Fruit fly (Drosophila melanogaster) whole organism, embryonic: ENCODE results near the gene CG8326.

Experiments used
- Awh ChIP-seq: fragments of 200-800 bp; sonication (Bioruptor generic); IDR thresholded peaks from 2 replicates; pipeline ENCODE4, ENCODE4 v1.3.6; 2022; ENCODE audit warnings: missing biosample characterization, missing genetic modification characterization
- CG10565 ChIP-seq: fragments of 200-800 bp; sonication (Bioruptor generic); optimal IDR thresholded peaks from 3 replicates; lab custom pipeline; 2016; ENCODE audit warnings: missing biosample characterization, mild to moderate bottlenecking, missing genetic modification characterization
- CG1233 ChIP-seq: fragments of 200-800 bp; sonication (Bioruptor generic); optimal IDR thresholded peaks from 4 replicates; lab custom pipeline; 2018; ENCODE audit warnings: missing biosample characterization, mild to moderate bottlenecking, missing genetic modification characterization
- CG13894 ChIP-seq: fragments of 200-800 bp; sonication (Bioruptor generic); optimal IDR thresholded peaks from 3 replicates; lab custom pipeline; 2018; ENCODE audit warnings: missing biosample characterization, mild to moderate bottlenecking, missing genetic modification characterization, moderate library complexity
- CG14441 ChIP-seq: fragments of 200-800 bp; sonication (Bioruptor generic); IDR thresholded peaks from 2 replicates; pipeline ENCODE4 v1.3.6; 2022; ENCODE audit warnings: missing biosample characterization, missing genetic modification characterization
- CG17612 ChIP-seq: fragments of 200-800 bp; sonication (Bioruptor generic); IDR thresholded peaks from 2 replicates; pipeline ENCODE4 v1.3.6; 2022; ENCODE audit warnings: missing biosample characterization, missing genetic modification characterization
- CG18764 ChIP-seq: fragments of 200-800 bp; sonication (Bioruptor generic); optimal IDR thresholded peaks from 3 replicates; lab custom pipeline; 2016; ENCODE audit warnings: missing biosample characterization, missing genetic modification characterization
- CG30020 ChIP-seq: fragments of 200-800 bp; optimal IDR thresholded peaks from 2 replicates; lab custom pipeline; 2019; ENCODE audit warnings: missing biosample characterization, mild to moderate bottlenecking, missing genetic modification characterization, moderate library complexity
- CG32767 ChIP-seq: fragments of 200-800 bp; sonication (Bioruptor generic); IDR thresholded peaks from 2 replicates; pipeline ENCODE4 v1.3.6; 2022; ENCODE audit warnings: missing biosample characterization, missing genetic modification characterization
- CG42726 ChIP-seq: fragments of 200-800 bp; sonication (Bioruptor generic); IDR thresholded peaks from 2 replicates; pipeline ENCODE4 v1.3.6; 2022; ENCODE audit warnings: missing biosample characterization, missing genetic modification characterization; ENCODE audit not compliant: partially characterized antibody
- CG4707 ChIP-seq: fragments of 200-800 bp; sonication (Bioruptor generic); optimal IDR thresholded peaks from 2 replicates; lab custom pipeline; 2018; ENCODE audit warnings: missing biosample characterization, mild to moderate bottlenecking, missing genetic modification characterization, moderate library complexity
- CG4730 ChIP-seq: fragments of 200-800 bp; sonication (Bioruptor generic); IDR thresholded peaks from 2 replicates; pipeline ENCODE4 v1.3.6; 2022; ENCODE audit warnings: missing biosample characterization, missing genetic modification characterization
- CG6683 ChIP-seq: fragments of 200-800 bp; sonication (Bioruptor generic); optimal IDR thresholded peaks from 2 replicates; lab custom pipeline; 2017; ENCODE audit warnings: missing biosample characterization, mild to moderate bottlenecking, missing genetic modification characterization, missing genetic modification reagents
- CG9932 ChIP-seq: fragments of 200-800 bp; sonication (Bioruptor generic); IDR thresholded peaks from 2 replicates; pipeline ENCODE4 v1.3.6; 2022; ENCODE audit warnings: missing biosample characterization, missing genetic modification characterization
- Dll ChIP-seq: fragments of 200-800 bp; sonication (Bioruptor generic); IDR thresholded peaks from 4 replicates; pipeline ENCODE4 v1.3.6; 2022; ENCODE audit warnings: missing biosample characterization, missing genetic modification characterization; ENCODE audit not compliant: partially characterized antibody
- Eip74EF ChIP-seq, 2 experiments: fragments of 200-800 bp in 1 of 2; fragments of >200 bp in 1 of 2; sonication (Bioruptor generic) in 1 of 2; optimal IDR thresholded peaks; 2 replicates each; lab custom pipeline; 2017 to 2019; ENCODE audit warnings: missing biosample characterization in 2 of 2, missing genetic modification characterization in 2 of 2, mild to moderate bottlenecking in 1 of 2, moderate library complexity in 1 of 2
- Gug ChIP-seq: fragments of 200-800 bp; sonication (Bioruptor generic); IDR thresholded peaks from 4 replicates; pipeline ENCODE4 v1.3.6; 2022; ENCODE audit warnings: missing biosample characterization, missing genetic modification characterization
- Hmr ChIP-seq: fragments of 200-800 bp; sonication (Bioruptor generic); optimal IDR thresholded peaks from 3 replicates; lab custom pipeline; 2017; ENCODE audit warnings: mild to moderate bottlenecking, missing biosample characterization, missing genetic modification reagents, missing genetic modification characterization
- Lpt ChIP-seq: fragments of >200 bp; optimal IDR thresholded peaks from 2 replicates; lab custom pipeline; 2018; ENCODE audit warnings: missing biosample characterization, missing genetic modification characterization
- NK7.1 ChIP-seq: fragments of 200-800 bp; sonication (Bioruptor generic); optimal IDR thresholded peaks from 3 replicates; lab custom pipeline; 2016; ENCODE audit warnings: missing biosample characterization, missing genetic modification characterization
- Ptx1 ChIP-seq: fragments of 200-800 bp; sonication (Bioruptor generic); IDR thresholded peaks from 2 replicates; pipeline ENCODE4 v1.3.6; 2022; ENCODE audit warnings: missing biosample characterization, missing genetic modification characterization
- Sry-δ ChIP-seq: fragments of 200-800 bp; sonication (Bioruptor generic); optimal IDR thresholded peaks from 2 replicates; lab custom pipeline; 2016; ENCODE audit warnings: missing biosample characterization, missing genetic modification characterization
- Usf ChIP-seq: fragments of 200-800 bp; sonication (Bioruptor generic); optimal IDR thresholded peaks from 2 replicates; lab custom pipeline; 2017; ENCODE audit warnings: missing genotype, missing biosample characterization, missing genetic modification characterization
- al ChIP-seq: fragments of 200-800 bp; sonication (Bioruptor generic); IDR thresholded peaks from 2 replicates; pipeline ENCODE4 v1.3.6; 2022; ENCODE audit warnings: missing biosample characterization, missing genetic modification characterization
- bbx ChIP-seq: fragments of 200-800 bp; sonication (Bioruptor generic); IDR thresholded peaks from 2 replicates; pipeline ENCODE4 v1.3.6; 2022; ENCODE audit warnings: missing biosample characterization, missing genetic modification characterization; ENCODE audit not compliant: partially characterized antibody
- cato ChIP-seq: fragments of 200-800 bp; sonication (Bioruptor generic); optimal IDR thresholded peaks from 2 replicates; lab custom pipeline; 2016; ENCODE audit warnings: missing biosample characterization, missing genetic modification characterization, borderline replicate concordance
- chif ChIP-seq, 2 experiments: fragments of 200-800 bp; sonication (Bioruptor generic); optimal IDR thresholded peaks; 3 replicates each; lab custom pipeline; 2016; ENCODE audit warnings: missing biosample characterization in 2 of 2, missing genetic modification characterization in 2 of 2
- chinmo ChIP-seq: fragments of 200-800 bp; sonication (Bioruptor generic); IDR thresholded peaks from 4 replicates; pipeline ENCODE4 v1.3.6; 2022; ENCODE audit warnings: missing biosample characterization, missing genetic modification characterization; ENCODE audit not compliant: partially characterized antibody
- crc ChIP-seq: fragments of 200-800 bp; sonication (Bioruptor generic); optimal IDR thresholded peaks from 2 replicates; lab custom pipeline; 2016; ENCODE audit warnings: missing biosample characterization, missing genetic modification characterization
- cwo ChIP-seq: fragments of 200-800 bp; sonication (Bioruptor generic); optimal IDR thresholded peaks from 3 replicates; lab custom pipeline; 2017; ENCODE audit warnings: missing biosample characterization, missing genetic modification characterization, mild to moderate bottlenecking, moderate library complexity, missing genetic modification reagents
- emc ChIP-seq: fragments of 200-800 bp; sonication (Bioruptor generic); optimal IDR thresholded peaks from 2 replicates; lab custom pipeline; 2016; ENCODE audit warnings: missing biosample characterization, missing genetic modification characterization
- gfzf ChIP-seq: fragments of 200-800 bp; sonication (Bioruptor generic); optimal IDR thresholded peaks from 2 replicates; lab custom pipeline; 2016; ENCODE audit warnings: missing biosample characterization, mild to moderate bottlenecking, missing genetic modification characterization, moderate library complexity
- grau ChIP-seq: fragments of 200-800 bp; optimal IDR thresholded peaks from 3 replicates; lab custom pipeline; 2019; ENCODE audit warnings: missing biosample characterization, mild to moderate bottlenecking, missing genetic modification characterization, moderate library complexity
- jigr1 ChIP-seq: fragments of 200-800 bp; sonication (Bioruptor generic); IDR thresholded peaks from 3 replicates; pipeline ENCODE4 v1.3.6; 2022; ENCODE audit warnings: missing biosample characterization, missing genetic modification characterization
- lab ChIP-seq: fragments of 200-800 bp; sonication (Bioruptor generic); optimal IDR thresholded peaks from 3 replicates; lab custom pipeline; 2017; ENCODE audit warnings: missing biosample characterization, missing genetic modification characterization, mild to moderate bottlenecking, moderate library complexity, missing genetic modification reagents
- lbe ChIP-seq: fragments of 200-800 bp; sonication (Bioruptor generic); optimal IDR thresholded peaks from 2 replicates; lab custom pipeline; 2016; ENCODE audit warnings: missing biosample characterization, mild to moderate bottlenecking, missing genetic modification characterization
- lola ChIP-seq, 3 experiments: fragments of >200 bp in 2 of 3; fragments of 200-800 bp in 1 of 3; sonication (Bioruptor generic) in 1 of 3; optimal IDR thresholded peaks; 2 replicates each; lab custom pipeline; 2017 to 2019; ENCODE audit warnings: missing biosample characterization in 3 of 3, missing genetic modification characterization in 3 of 3, mild to moderate bottlenecking in 1 of 3, moderate library complexity in 1 of 3
- lov ChIP-seq, 2 experiments: fragments of 200-800 bp in 1 of 2; fragments of >200 bp in 1 of 2; sonication (Bioruptor generic) in 1 of 2; IDR thresholded peaks in 1 of 2; optimal IDR thresholded peaks in 1 of 2; 2 replicates in 1 of 2; 3 replicates in 1 of 2; pipeline versions ENCODE4 v1.3.6 to Lab custom; 2017 to 2022; ENCODE audit warnings: missing biosample characterization in 1 of 2, missing genetic modification characterization in 1 of 2
- mam ChIP-seq: fragments of 200-800 bp; sonication (Bioruptor generic); optimal IDR thresholded peaks from 3 replicates; lab custom pipeline; 2016; ENCODE audit warnings: missing biosample characterization, missing genetic modification characterization
- nmo ChIP-seq: fragments of 200-800 bp; sonication (Bioruptor generic); optimal IDR thresholded peaks from 2 replicates; lab custom pipeline; 2018; ENCODE audit warnings: missing biosample characterization, mild to moderate bottlenecking, missing genetic modification characterization, moderate library complexity
- nom ChIP-seq: fragments of 200-800 bp; sonication (Bioruptor generic); optimal IDR thresholded peaks from 2 replicates; lab custom pipeline; 2017; ENCODE audit warnings: missing biosample characterization, missing genetic modification characterization, mild to moderate bottlenecking, moderate library complexity, missing genetic modification reagents
- repo ChIP-seq: fragments of 200-800 bp; sonication (Bioruptor generic); optimal IDR thresholded peaks from 2 replicates; lab custom pipeline; 2016; ENCODE audit warnings: missing biosample characterization, missing genetic modification characterization
- sisA ChIP-seq: fragments of 200-800 bp; sonication (Bioruptor generic); IDR thresholded peaks from 2 replicates; pipeline ENCODE4 v1.3.6; 2022; ENCODE audit warnings: missing biosample characterization, missing genetic modification characterization
- tgo ChIP-seq: fragments of 200-800 bp; sonication (Bioruptor generic); IDR thresholded peaks from 3 replicates; pipeline ENCODE4 v1.3.6; 2022; ENCODE audit warnings: missing biosample characterization, missing genetic modification characterization
- trh ChIP-seq: fragments of 200-800 bp; sonication (Bioruptor generic); optimal IDR thresholded peaks from 2 replicates; lab custom pipeline; 2016; ENCODE audit warnings: missing biosample characterization, missing genetic modification characterization
- ttk ChIP-seq: fragments of 200-800 bp; sonication (Bioruptor generic); IDR thresholded peaks from 2 replicates; pipeline ENCODE4 v2.1.2; 2022; ENCODE audit warnings: missing biosample characterization, missing genetic modification characterization
- twi ChIP-seq: fragments of 200-800 bp; optimal IDR thresholded peaks from 2 replicates; lab custom pipeline; 2019; ENCODE audit warnings: missing biosample characterization, mild to moderate bottlenecking, missing genetic modification characterization, moderate library complexity
- unc-4 ChIP-seq: fragments of 200-800 bp; sonication (Bioruptor generic); IDR thresholded peaks from 2 replicates; pipeline ENCODE4 v1.3.6; 2022; ENCODE audit warnings: missing biosample characterization, missing genetic modification characterization; ENCODE audit not compliant: partially characterized antibody
- usp ChIP-seq: fragments of >200 bp; optimal IDR thresholded peaks from 2 replicates; lab custom pipeline; 2017; ENCODE audit warnings: missing biosample characterization, missing genetic modification characterization

CG8326 gene

dm6 chrX:17581606-17582281 lies 47.5 kb downstream of the CG8326 start (continued):
- TF ChIP-seq nom (no peak), Lpt (GFP tag; lab: Kevin White, UChicago) (no peak), NK7.1 (GFP tag; lab: Kevin White, UChicago) (no peak), CG9932 (GFP tag; lab: Robert Waterston, UW) (no peak), CG10565 (GFP tag; lab: Kevin White, UChicago) (no peak), Eip74EF (GFP tag; optimal IDR thresholded peaks at IDR 0.05; lab: Kevin White, UChicago) (no peak), unc-4 (no peak), bbx (GFP tag; lab: Robert Waterston, UW) (no peak), repo (GFP tag; lab: Kevin White, UChicago) (no peak), lola (GFP tag; optimal IDR thresholded peaks at IDR 0.05; lab: Kevin White, UChicago) (peak in 1 of 3 experiments; percentile 73), grau (tag; lab: Kevin White, UChicago) (peak; percentile 44), CG14441 (GFP tag; lab: Robert Waterston, UW) (no peak), sisA (GFP tag; lab: Robert Waterston, UW) (no peak), CG32767 (GFP tag; lab: Robert Waterston, UW) (no peak), CG42726 (GFP tag; lab: Robert Waterston, UW) (no peak), jigr1 (GFP tag; lab: Robert Waterston, UW) (no peak), twi (tag; lab: Kevin White, UChicago) (no peak), nmo (GFP tag; lab: Kevin White, UChicago) (peak; percentile 51), chif (GFP tag; optimal IDR thresholded peaks at IDR 0.05; lab: Kevin White, UChicago) (no peak), lab (GFP tag; lab: Kevin White, UChicago) (no peak), Gug (GFP tag; lab: Robert Waterston, UW) (no peak), crc (no peak), CG30020 (tag; lab: Kevin White, UChicago) (no peak), lov (optimal IDR thresholded peaks at IDR 0.05; lab: Kevin White, UChicago) (no peak), lov (GFP tag; IDR thresholded peaks at IDR 0.05; lab: Robert Waterston, UW) (no peak), cato (GFP tag; lab: Kevin White, UChicago) (no peak), Hmr (no peak), CG18764 (no peak), Ptx1 (GFP tag; lab: Robert Waterston, UW) (no peak), CG13894 (tag; lab: Kevin White, UChicago) (peak; percentile 93), CG1233 (GFP tag; lab: Kevin White, UChicago) (no peak), lbe (no peak), al (GFP tag; lab: Robert Waterston, UW) (no peak), gfzf (GFP tag; lab: Kevin White, UChicago) (no peak), CG17612 (GFP tag; lab: Robert Waterston, UW) (no peak), trh (no peak), Dll (GFP tag; lab: Robert Waterston, UW) (no peak), Usf (GFP tag; lab: Kevin White, UChicago) (no peak), mam (no peak), tgo (GFP tag; lab: Robert Waterston, UW) (peak; percentile 16; the same call in 1 of the 3 replicates), Awh (GFP tag; lab: Robert Waterston, UW) (no peak), usp (no peak), CG4730 (GFP tag; lab: Robert Waterston, UW) (no peak), CG6683 (GFP tag; lab: Kevin White, UChicago) (no peak), chinmo (GFP tag; lab: Robert Waterston, UW) (no peak), cwo (peak; percentile 26), CG4707 (GFP tag; lab: Kevin White, UChicago) (no peak), ttk (GFP tag; lab: Robert Waterston, UW) (no peak), emc (no peak), Sry-δ (GFP tag; lab: Kevin White, UChicago) (no peak)
